Fruit fly (Drosophila melanogaster): ENCODE results near the gene CG43098.

CG43098 gene

DNA sequence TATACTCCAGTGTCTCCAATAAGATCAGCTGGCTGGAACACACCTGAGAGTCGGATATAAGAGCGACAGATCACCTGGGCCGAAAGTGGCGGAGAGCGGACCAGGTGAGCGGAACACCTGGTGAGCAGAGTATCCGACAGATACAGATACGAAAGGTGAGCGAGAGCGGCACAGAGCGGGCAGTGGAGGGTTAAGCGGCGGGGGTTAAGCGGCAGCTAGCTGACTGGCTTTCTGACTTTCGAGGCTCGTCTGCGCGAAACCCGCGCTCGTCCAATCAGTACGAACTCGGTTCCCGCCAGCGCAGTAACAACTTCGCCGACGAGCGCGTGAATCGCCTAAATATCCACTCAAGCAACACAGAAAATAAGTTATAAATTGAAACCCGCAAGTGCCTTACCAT, 32.8 kb upstream of the CG43098 start, which contains the start of gene dar1 (continued):
- no peak for TF ChIP-seq Atf-2 (GFP tag; optimal IDR thresholded peaks at IDR 0.05)
- 0 out of 3 replicates have a peak, but pooled peaks have one; percentile 29 for TF ChIP-seq dysf (GFP tag; IDR thresholded peaks at IDR 0.05)
- TF ChIP-seq rib (GFP tag; IDR thresholded peaks at IDR 0.05): no peak
- no peak for TF ChIP-seq ase (GFP tag; IDR thresholded peaks at IDR 0.05)
- TF ChIP-seq Doc3 (GFP tag; IDR thresholded peaks at IDR 0.05; ENCODE audit: partially characterized antibody): 0 out of 3 replicates have a peak, but pooled peaks have one; percentile 18
- TF ChIP-seq Elba2 (GFP tag; optimal IDR thresholded peaks at IDR 0.05): peak; percentile 37
- peak; percentile 44; the same call in 1 of the 3 replicates for TF ChIP-seq ci (GFP tag; IDR thresholded peaks at IDR 0.05)
- TF ChIP-seq ken (GFP tag; IDR thresholded peaks at IDR 0.05): no peak
- TF ChIP-seq Asciz (GFP tag; optimal IDR thresholded peaks at IDR 0.05): no peak
- TF ChIP-seq CG11723 (GFP tag; optimal IDR thresholded peaks at IDR 0.05): no peak
- TF ChIP-seq Nf-YC (tag; optimal IDR thresholded peaks at IDR 0.05): peak; percentile 96
- 0 out of 3 replicates have a peak, but pooled peaks have one; percentile 54 for TF ChIP-seq Opbp (GFP tag; IDR thresholded peaks at IDR 0.05; ENCODE audit: partially characterized antibody)
- no peak for TF ChIP-seq CG4404 (GFP tag; IDR thresholded peaks at IDR 0.05)
- no peak for TF ChIP-seq CG17612 (GFP tag; IDR thresholded peaks at IDR 0.05)
- TF ChIP-seq CG7271 (tag; optimal IDR thresholded peaks at IDR 0.05): no peak
- no peak for TF ChIP-seq Doc2 (GFP tag; IDR thresholded peaks at IDR 0.05)
- TF ChIP-seq CG1647 (GFP tag; optimal IDR thresholded peaks at IDR 0.05): no peak
- no peak for TF ChIP-seq E2f1 (GFP tag; IDR thresholded peaks at IDR 0.05)

DNA sequence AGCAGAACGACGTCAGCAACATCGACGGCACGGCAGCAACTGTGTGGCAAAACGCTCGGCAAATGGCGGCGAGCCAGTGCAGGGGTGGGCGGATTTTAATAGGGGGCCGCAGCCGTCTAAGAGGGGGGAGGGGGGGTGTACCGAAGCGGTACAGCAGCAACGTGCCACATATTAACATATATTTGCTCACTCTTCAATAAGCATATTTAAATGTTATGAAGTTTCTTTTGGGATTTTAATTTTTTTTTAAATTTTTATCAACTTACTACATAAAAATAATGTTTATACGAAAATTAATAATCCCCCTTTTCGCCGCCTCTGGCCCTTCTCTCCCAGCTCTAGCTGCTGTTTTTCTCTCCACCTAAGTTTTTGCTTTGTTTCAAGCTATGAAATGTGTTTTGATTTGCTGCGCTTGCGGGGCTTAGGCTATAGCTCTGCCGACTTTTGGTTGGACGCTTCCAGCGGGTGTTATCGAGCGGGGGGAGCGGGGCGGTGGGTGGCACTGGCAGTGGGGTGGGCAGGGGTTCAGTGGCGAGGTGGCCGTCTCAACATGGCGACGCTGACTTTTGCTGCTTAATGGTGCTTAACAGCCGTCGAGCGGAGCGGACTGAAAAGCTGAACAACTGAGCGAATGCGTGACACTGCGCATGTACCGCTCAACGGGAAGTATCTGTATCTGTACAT, 26.2 kb upstream of the CG43098 start:
- peak in 1 of 2 experiments; percentile 34 for TF ChIP-seq insv (GFP tag; optimal IDR thresholded peaks at IDR 0.05)
- TF ChIP-seq CG10565 (GFP tag; optimal IDR thresholded peaks at IDR 0.05): no peak
- peak; percentile 74 for TF ChIP-seq D19B (GFP tag; optimal IDR thresholded peaks at IDR 0.05)
- TF ChIP-seq CG11085 (GFP tag; IDR thresholded peaks at IDR 0.05): peak; percentile 76
- peak; percentile 86 for TF ChIP-seq Adf1 (GFP tag; IDR thresholded peaks at IDR 0.05)
- TF ChIP-seq bowl (GFP tag; IDR thresholded peaks at IDR 0.05): peak; percentile 80; the same call in 1 of the 2 replicates
- TF ChIP-seq jing (GFP tag; optimal IDR thresholded peaks at IDR 0.05): peak; percentile 56
- peak; percentile 78 for TF ChIP-seq CG11247 (GFP tag; IDR thresholded peaks at IDR 0.05)
- peak; percentile 86 for TF ChIP-seq CG6272 (GFP tag; IDR thresholded peaks at IDR 0.05)
- TF ChIP-seq bsh (GFP tag; optimal IDR thresholded peaks at IDR 0.05): peak; percentile 30 to 72
- TF ChIP-seq CG7963 (GFP tag; IDR thresholded peaks at IDR 0.05; ENCODE audit: partially characterized antibody): no peak
- TF ChIP-seq CG13894 (tag; optimal IDR thresholded peaks at IDR 0.05): peak; percentile 32
- peak; percentile 89 for TF ChIP-seq tgo (GFP tag; IDR thresholded peaks at IDR 0.05)
- TF ChIP-seq ken (GFP tag; IDR thresholded peaks at IDR 0.05): peak; percentile 85
- no peak for TF ChIP-seq HmgD (GFP tag; optimal IDR thresholded peaks at IDR 0.05)
- TF ChIP-seq tap (tag; optimal IDR thresholded peaks at IDR 0.05): peak; percentile 38
- peak; percentile 75 for TF ChIP-seq CG5953 (GFP tag; IDR thresholded peaks at IDR 0.05)
- no peak for TF ChIP-seq repo (GFP tag; optimal IDR thresholded peaks at IDR 0.05)
- TF ChIP-seq CG17361 (GFP tag; IDR thresholded peaks at IDR 0.05): peak; percentile 85
- TF ChIP-seq H15 (GFP tag; IDR thresholded peaks at IDR 0.05): peak; percentile 78; the same call in 1 of the 3 replicates
- peak; percentile 87 for TF ChIP-seq sob (GFP tag; IDR thresholded peaks at IDR 0.05)
- peak; percentile 4 for TF ChIP-seq Spps (tag; optimal IDR thresholded peaks at IDR 0.05)
- TF ChIP-seq CG31365 (tag; optimal IDR thresholded peaks at IDR 0.05): no peak
- peak; percentile 87 for TF ChIP-seq fd3F (GFP tag; optimal IDR thresholded peaks at IDR 0.05)
- no peak for TF ChIP-seq MESR4 (GFP tag; optimal IDR thresholded peaks at IDR 0.05)
- TF ChIP-seq CG7928 (GFP tag; optimal IDR thresholded peaks at IDR 0.05): peak; percentile 37
- no peak for TF ChIP-seq jumu (GFP tag; optimal IDR thresholded peaks at IDR 0.05)
- TF ChIP-seq CG10959 (GFP tag; IDR thresholded peaks at IDR 0.05): 0 out of 2 replicates have a peak, but pooled peaks have one; percentile 34
- TF ChIP-seq sisA (GFP tag; IDR thresholded peaks at IDR 0.05): peak; percentile 90
- peak; percentile 48; the same call in 1 of the 2 replicates for TF ChIP-seq dimm (GFP tag; IDR thresholded peaks at IDR 0.05)
- TF ChIP-seq CG2889 (GFP tag; IDR thresholded peaks at IDR 0.05): peak; percentile 84
- TF ChIP-seq CG43689 (GFP tag; IDR thresholded peaks at IDR 0.05): peak; percentile 59; the same call in 1 of the 2 replicates
- TF ChIP-seq toy (GFP tag; IDR thresholded peaks at IDR 0.05): no peak; the same call in 1 of the 2 replicates

Measured in whole organism, embryonic.